Worm (Caenorhabditis elegans) whole organism, L2 larva: ENCODE data around the gene ets-10.

Source experiments
- F13H6.1 ChIP-seq: sonication (generic microtip); optimal IDR thresholded peaks from 2 replicates; lab custom pipeline; 2016; ENCODE audit warnings: missing genetic modification characterization, missing compliant biosample characterization
- aly-2 ChIP-seq: fragments of 150-350 bp; optimal IDR thresholded peaks from 2 replicates; lab custom pipeline; 2014; ENCODE audit warnings: missing biosample characterization, missing genetic modification characterization
- ceh-82 ChIP-seq: fragments of 150-350 bp; optimal IDR thresholded peaks from 2 replicates; lab custom pipeline; 2014; ENCODE audit warnings: missing biosample characterization, missing genetic modification characterization
- egl-27 ChIP-seq: sonication (generic microtip); optimal IDR thresholded peaks from 3 replicates; lab custom pipeline; 2017; ENCODE audit warnings: missing biosample characterization, missing genetic modification reagents, missing genetic modification characterization
- elt-1 ChIP-seq: fragments of 150-350 bp; optimal IDR thresholded peaks from 2 replicates; lab custom pipeline; 2014; ENCODE audit warnings: missing biosample characterization, missing genetic modification characterization
- lin-39 ChIP-seq: fragments of 150-350 bp; optimal IDR thresholded peaks from 2 replicates; lab custom pipeline; 2014; ENCODE audit warnings: missing biosample characterization, missing genetic modification reagents, missing genetic modification characterization
- nhr-237 ChIP-seq: fragments of 150-350 bp; optimal IDR thresholded peaks from 2 replicates; lab custom pipeline; 2014; ENCODE audit warnings: missing biosample characterization, missing genetic modification characterization
- sem-4 ChIP-seq: fragments of 150-350 bp; optimal IDR thresholded peaks from 2 replicates; lab custom pipeline; 2014; ENCODE audit warnings: missing biosample characterization, missing genetic modification reagents, missing genetic modification characterization
- unc-55 ChIP-seq: fragments of 150-350 bp; sonication (generic microtip); optimal IDR thresholded peaks from 3 replicates; lab custom pipeline; 2014; ENCODE audit warnings: missing biosample characterization, missing genetic modification reagents, missing genetic modification characterization
- unc-62 ChIP-seq: fragments of 150-350 bp; optimal IDR thresholded peaks from 2 replicates; lab custom pipeline; 2014; ENCODE audit warnings: missing biosample characterization, missing genetic modification reagents, missing genetic modification characterization

DNA sequence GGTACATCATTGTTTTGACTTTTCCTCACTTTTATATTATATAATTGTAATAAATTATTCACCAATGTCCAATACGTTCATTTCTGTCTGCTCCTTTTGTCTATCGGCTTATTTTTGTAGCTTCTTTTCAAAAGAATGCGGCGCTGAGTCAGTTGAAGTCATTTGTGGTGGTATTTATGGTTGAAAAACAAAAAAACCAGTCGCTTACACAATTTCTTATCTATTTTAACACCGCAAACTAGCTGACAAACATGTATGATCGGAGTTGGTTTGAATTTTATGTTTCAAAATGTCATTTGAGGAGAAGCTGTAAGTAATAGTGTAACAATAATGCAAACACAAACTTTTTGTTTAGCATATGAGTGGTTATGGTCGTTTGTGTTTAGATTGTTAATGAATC is at the start of gene ets-10:
- no peak for TF ChIP-seq F13H6.1 (tag; lab: Kevin White, UChicago)
- no peak for TF ChIP-seq elt-1 (tag; lab: Kevin White, UChicago)
- TF ChIP-seq sem-4 (tag; lab: Kevin White, UChicago), result no peak
- TF ChIP-seq unc-55, result no peak
- TF ChIP-seq unc-62, result no peak
- no peak for TF ChIP-seq ceh-82 (tag; lab: Kevin White, UChicago)
- TF ChIP-seq nhr-237 (tag; lab: Kevin White, UChicago), result no peak
- TF ChIP-seq aly-2 (tag; lab: Kevin White, UChicago), result no peak
- no peak for TF ChIP-seq egl-27 (tag; lab: Kevin White, UChicago)
- TF ChIP-seq lin-39 (tag; lab: Kevin White, UChicago), result no peak
